Fruit fly (Drosophila melanogaster): Measurements from ENCODE around the gene AsnS.

Gene AsnS

DNA sequence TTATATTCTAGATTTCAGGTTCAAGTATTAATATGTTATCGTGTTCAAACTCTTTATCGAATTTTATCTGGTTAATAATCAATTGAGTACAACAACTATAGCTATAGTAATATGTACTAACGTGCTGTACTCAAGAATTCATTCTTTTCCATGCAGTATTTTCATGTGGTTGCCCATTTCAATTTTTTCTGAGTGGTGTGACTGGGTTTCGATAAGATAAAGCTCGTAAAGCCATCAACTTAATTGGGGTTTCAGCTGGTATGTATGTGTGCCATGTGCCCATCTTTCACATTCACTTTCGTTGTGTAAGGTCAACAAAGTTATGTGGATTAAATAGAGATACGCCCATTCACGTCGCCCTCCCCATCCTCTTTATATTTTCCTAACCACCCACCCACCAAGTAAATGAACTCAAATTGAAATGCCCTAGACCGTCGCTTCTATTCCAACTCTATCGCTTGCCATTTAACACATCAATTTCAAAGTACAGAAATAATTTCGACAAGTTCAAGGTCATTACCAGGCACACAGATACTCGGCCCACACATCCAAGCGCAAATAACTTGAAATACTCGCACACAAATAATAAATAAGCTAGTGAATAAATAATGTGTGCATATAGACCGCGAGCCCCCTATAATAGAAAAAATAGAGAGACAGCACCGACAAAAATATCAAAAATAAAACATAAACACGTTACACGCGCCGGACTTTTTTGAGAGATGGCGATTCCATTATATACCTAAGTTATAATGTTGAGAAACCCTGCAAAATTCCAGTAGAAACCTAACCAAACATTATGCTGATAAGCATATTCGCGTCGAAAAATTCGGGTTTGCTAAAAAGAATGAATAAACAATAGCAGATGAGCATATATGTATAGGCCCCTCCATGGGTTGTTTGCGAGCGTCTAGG is 31.9 kb downstream of the AsnS start (continued):
- TF ChIP-seq az2 (GFP tag; optimal IDR thresholded peaks at IDR 0.05) (no peak), CG10267 (tag; optimal IDR thresholded peaks at IDR 0.05) (no peak), BEAF-32 (GFP tag; optimal IDR thresholded peaks at IDR 0.05) (no peak), danr (GFP tag; IDR thresholded peaks at IDR 0.05) (no peak), zfh1 (GFP tag; IDR thresholded peaks at IDR 0.05) (no peak), eyg (GFP tag; optimal IDR thresholded peaks at IDR 0.05) (no peak), wdn (GFP tag; IDR thresholded peaks at IDR 0.05) (no peak), inv (GFP tag; IDR thresholded peaks at IDR 0.05; ENCODE audit: partially characterized antibody) (no peak), CG12659 (GFP tag; optimal IDR thresholded peaks at IDR 0.05) (peak; percentile 14), CG14965 (GFP tag; optimal IDR thresholded peaks at IDR 0.05; ENCODE audit: borderline replicate concordance) (no peak), CG12155 (GFP tag; optimal IDR thresholded peaks at IDR 0.05) (no peak), tll (GFP tag; optimal IDR thresholded peaks at IDR 0.05) (no peak), CG6689 (GFP tag; IDR thresholded peaks at IDR 0.05) (no peak), Camta (GFP tag; optimal IDR thresholded peaks at IDR 0.05) (no peak), CG17612 (GFP tag; IDR thresholded peaks at IDR 0.05) (no peak), vnd (GFP tag; IDR thresholded peaks at IDR 0.05; ENCODE audit: partially characterized antibody) (no peak), peb (GFP tag; IDR thresholded peaks at IDR 0.05) (no peak), Hsf (GFP tag; optimal IDR thresholded peaks at IDR 0.05) (no peak), Max (GFP tag; optimal IDR thresholded peaks at IDR 0.05) (no peak), Hr39 (optimal IDR thresholded peaks at IDR 0.05) (no peak), CG10209 (GFP tag; optimal IDR thresholded peaks at IDR 0.05) (peak; percentile 37), mam (GFP tag; optimal IDR thresholded peaks at IDR 0.05) (no peak), CG11093 (GFP tag; IDR thresholded peaks at IDR 0.05) (no peak), trem (tag; optimal IDR thresholded peaks at IDR 0.05) (no peak), ab (GFP tag; optimal IDR thresholded peaks at IDR 0.05) (no peak), CG17361 (GFP tag; IDR thresholded peaks at IDR 0.05) (0 out of 3 replicates have a peak, but pooled peaks have one; percentile 37), CG10959 (GFP tag; IDR thresholded peaks at IDR 0.05) (no peak), Meics (GFP tag; optimal IDR thresholded peaks at IDR 0.05) (peak; percentile 26), gfzf (GFP tag; optimal IDR thresholded peaks at IDR 0.05) (no peak), CG14014 (GFP tag; IDR thresholded peaks at IDR 0.05) (no peak), Sry-β (GFP tag; optimal IDR thresholded peaks at IDR 0.05) (no peak), CG3995 (GFP tag; optimal IDR thresholded peaks at IDR 0.05) (no peak), Lim3 (GFP tag; IDR thresholded peaks at IDR 0.05) (peak; percentile 17; the same call in 1 of the 2 replicates), CG2678 (tag; optimal IDR thresholded peaks at IDR 0.05) (peak; percentile 52), Blimp-1 (GFP tag; optimal IDR thresholded peaks at IDR 0.05) (peak; percentile 73), CG10979 (tag; optimal IDR thresholded peaks at IDR 0.05) (no peak), zf30C (GFP tag; optimal IDR thresholded peaks at IDR 0.05) (no peak), CG2875 (GFP tag; optimal IDR thresholded peaks at IDR 0.05) (no peak), dpn (GFP tag; optimal IDR thresholded peaks at IDR 0.05) (no peak), NC2β (GFP tag; optimal IDR thresholded peaks at IDR 0.05) (no peak), CG11504 (tag; optimal IDR thresholded peaks at IDR 0.05) (no peak), amos (GFP tag; IDR thresholded peaks at IDR 0.05; ENCODE audit: partially characterized antibody) (no peak), usp (GFP tag; optimal IDR thresholded peaks at IDR 0.05) (no peak), CG14050 (GFP tag; IDR thresholded peaks at IDR 0.05) (no peak), CG10654 (GFP tag; optimal IDR thresholded peaks at IDR 0.05) (no peak), cas (GFP tag; IDR thresholded peaks at IDR 0.05) (no peak), lmd (GFP tag; IDR thresholded peaks at IDR 0.05) (no peak), nom (GFP tag; optimal IDR thresholded peaks at IDR 0.05) (no peak), CG7745 (tag; optimal IDR thresholded peaks at IDR 0.05) (no peak)
